Worm (Caenorhabditis elegans) whole organism, mixed stage, embryonic: ENCODE data around the gene C56E6.4.
A peak's percentile ranks its signal among the peaks of the same experiment; 100 is the strongest.

ENCODE experiments used
- blmp-1 ChIP-seq: fragments of 150-350 bp; optimal IDR thresholded peaks from 2 replicates; lab custom pipeline; 2014; ENCODE audit warnings: missing biosample characterization, missing genetic modification characterization
- ces-1 ChIP-seq: fragments of 150-350 bp; optimal IDR thresholded peaks from 2 replicates; lab custom pipeline; 2014; ENCODE audit warnings: missing biosample characterization, missing genetic modification reagents, missing genetic modification characterization
- pha-4 ChIP-seq: fragments of 150-350 bp; optimal IDR thresholded peaks from 2 replicates; lab custom pipeline; 2018; ENCODE audit warnings: missing biosample characterization, missing genetic modification reagents, missing genetic modification characterization

DNA sequence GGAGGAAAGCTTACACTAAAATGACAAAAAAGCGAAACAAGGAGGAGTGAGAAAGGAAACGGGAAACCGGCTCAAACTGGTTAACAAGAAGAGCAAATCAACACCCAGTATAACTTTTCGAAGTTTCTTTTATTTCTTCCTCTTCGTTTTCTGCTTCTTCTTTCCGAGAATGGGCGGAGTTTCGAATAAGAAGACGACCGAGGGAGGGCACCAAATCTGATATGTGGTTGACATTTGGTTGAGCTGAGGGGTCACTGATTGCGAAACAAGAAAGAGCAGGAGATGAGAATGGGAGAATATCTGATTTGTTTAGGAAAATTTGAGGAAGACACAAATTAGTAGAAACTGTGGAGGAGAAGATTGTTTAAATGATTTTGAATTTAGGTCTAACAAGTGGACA, 29.9 kb downstream of the C56E6.4 start:
- TF ChIP-seq ces-1 (peak; percentile 52), pha-4 (tag; lab: Kevin White, UChicago) (no peak), blmp-1 (tag; lab: Kevin White, UChicago) (no peak)
